Worm (Caenorhabditis elegans): ENCODE measurements around the gene Y54H5A.2.

DNA sequence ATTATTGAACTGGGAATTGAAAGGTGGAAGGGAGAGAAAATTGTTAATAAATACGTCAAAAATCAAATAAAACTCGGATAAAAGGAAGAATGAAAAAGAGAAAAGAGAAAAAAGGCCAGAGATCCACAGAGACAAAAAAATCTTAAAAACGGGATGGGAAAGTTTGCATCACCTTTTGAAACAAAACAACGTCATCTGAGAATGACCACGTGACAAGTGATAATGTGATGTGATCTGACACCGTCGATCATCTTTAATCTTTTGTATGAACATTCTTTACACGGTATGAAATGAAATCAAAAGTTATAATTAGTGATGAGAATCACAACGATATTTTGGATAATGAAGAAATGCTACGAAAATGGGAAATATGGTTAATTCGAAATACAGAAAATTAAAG is 16.4 kb upstream of the Y54H5A.2 start:
- no peak for TF ChIP-seq C38D4.7 (GFP tag; optimal IDR thresholded peaks at IDR 0.05)
- TF ChIP-seq rnt-1 (tag; optimal IDR thresholded peaks at IDR 0.05), result no peak
- no peak for TF ChIP-seq odd-2 (tag; optimal IDR thresholded peaks at IDR 0.05)
- TF ChIP-seq elt-4 (tag; optimal IDR thresholded peaks at IDR 0.05), result no peak
- TF ChIP-seq pha-4 (tag; optimal IDR thresholded peaks at IDR 0.05), result no peak
- no peak for TF ChIP-seq hlh-30 (tag; optimal IDR thresholded peaks at IDR 0.05; ENCODE audit: insufficient read depth)
- TF ChIP-seq npax-4 (tag; optimal IDR thresholded peaks at IDR 0.05), result no peak
- TF ChIP-seq unc-3 (GFP tag; conservative IDR thresholded peaks at IDR 0.05), result no peak
- no peak for TF ChIP-seq unc-3 (tag; optimal IDR thresholded peaks at IDR 0.05)
- no peak for TF ChIP-seq K02D7.2 (tag; optimal IDR thresholded peaks at IDR 0.05)
- TF ChIP-seq tbx-2 (tag; optimal IDR thresholded peaks at IDR 0.05), result no peak
- TF ChIP-seq ceh-19 (GFP tag; optimal IDR thresholded peaks at IDR 0.05), result no peak
- no peak for TF ChIP-seq ama-1 (optimal IDR thresholded peaks at IDR 0.05)
- no peak for TF ChIP-seq unc-55 (GFP tag; optimal IDR thresholded peaks at IDR 0.05)
- TF ChIP-seq nhr-11 (tag; optimal IDR thresholded peaks at IDR 0.05), result no peak

Measured in whole organism, late embryonic.